Fruit fly (Drosophila melanogaster) whole organism, embryonic: ENCODE measurements around the gene Polr3H.

Experiments used
- Aef1 ChIP-seq: fragments of 200-800 bp; sonication (Bioruptor generic); IDR thresholded peaks from 3 replicates; pipeline ENCODE4 v1.3.6; 2022; ENCODE audit warnings: missing biosample characterization, missing genetic modification characterization
- Blimp-1 ChIP-seq: fragments of 200-800 bp; sonication (Bioruptor generic); optimal IDR thresholded peaks from 3 replicates; lab custom pipeline; 2018; ENCODE audit warnings: missing biosample characterization, missing genetic modification characterization, mild to moderate bottlenecking, moderate library complexity, missing genetic modification reagents
- CG10462 ChIP-seq: fragments of 200-800 bp; sonication (Bioruptor generic); optimal IDR thresholded peaks from 2 replicates; lab custom pipeline; 2016; ENCODE audit warnings: missing biosample characterization, missing genetic modification characterization
- CG11696 ChIP-seq: fragments of 200-800 bp; sonication (Bioruptor generic); IDR thresholded peaks from 2 replicates; pipeline ENCODE4 v1.3.6; 2022; ENCODE audit warnings: missing biosample characterization, missing genetic modification characterization
- CG13424 ChIP-seq: fragments of 200-800 bp; sonication (Bioruptor generic); optimal IDR thresholded peaks from 2 replicates; lab custom pipeline; 2019; ENCODE audit warnings: missing biosample characterization, mild to moderate bottlenecking, missing genetic modification characterization, moderate library complexity
- CG13894 ChIP-seq: fragments of 200-800 bp; sonication (Bioruptor generic); optimal IDR thresholded peaks from 3 replicates; lab custom pipeline; 2018; ENCODE audit warnings: missing biosample characterization, mild to moderate bottlenecking, missing genetic modification characterization, moderate library complexity
- CG14014 ChIP-seq: fragments of 200-800 bp; sonication (Bioruptor generic); IDR thresholded peaks from 2 replicates; pipeline ENCODE4 v1.3.6; 2022; ENCODE audit warnings: missing biosample characterization, missing genetic modification characterization
- CG14710 ChIP-seq: fragments of 200-800 bp; sonication (Bioruptor generic); optimal IDR thresholded peaks from 3 replicates; lab custom pipeline; 2019; ENCODE audit warnings: missing biosample characterization, mild to moderate bottlenecking, missing genetic modification characterization, moderate library complexity
- CG1603 ChIP-seq: fragments of 200-800 bp; sonication (Bioruptor generic); optimal IDR thresholded peaks from 2 replicates; lab custom pipeline; 2019; ENCODE audit warnings: missing biosample characterization, mild to moderate bottlenecking, missing genetic modification characterization, moderate library complexity
- CG17361 ChIP-seq: fragments of 200-800 bp; sonication (Bioruptor generic); IDR thresholded peaks from 3 replicates; pipeline ENCODE4 v1.3.6; 2022; ENCODE audit warnings: missing biosample characterization, missing genetic modification characterization
- CG18619 ChIP-seq: fragments of 200-800 bp; sonication (Bioruptor generic); optimal IDR thresholded peaks from 3 replicates; lab custom pipeline; 2017; ENCODE audit warnings: missing biosample characterization, mild to moderate bottlenecking, missing genetic modification characterization
- CG2202 ChIP-seq: fragments of 200-800 bp; sonication (Bioruptor generic); optimal IDR thresholded peaks from 2 replicates; lab custom pipeline; 2018; ENCODE audit warnings: missing biosample characterization, mild to moderate bottlenecking, missing genetic modification characterization
- CG2678 ChIP-seq: fragments of 200-800 bp; sonication (Bioruptor generic); optimal IDR thresholded peaks from 3 replicates; lab custom pipeline; 2019; ENCODE audit warnings: missing biosample characterization, mild to moderate bottlenecking, missing genetic modification characterization, moderate library complexity
- CG2889 ChIP-seq: fragments of 200-800 bp; sonication (Bioruptor generic); IDR thresholded peaks from 3 replicates; pipeline ENCODE4 v1.3.6; 2022; ENCODE audit warnings: missing biosample characterization, missing genetic modification characterization
- CG30403 ChIP-seq: fragments of 200-800 bp; sonication (Bioruptor generic); optimal IDR thresholded peaks from 3 replicates; lab custom pipeline; 2016; ENCODE audit warnings: missing biosample characterization, missing genetic modification characterization
- CG30431 ChIP-seq: fragments of 200-800 bp; sonication (Bioruptor generic); optimal IDR thresholded peaks from 2 replicates; lab custom pipeline; 2017; ENCODE audit warnings: missing biosample characterization, missing genetic modification characterization
- CG32767 ChIP-seq: fragments of 200-800 bp; sonication (Bioruptor generic); IDR thresholded peaks from 2 replicates; pipeline ENCODE4 v1.3.6; 2022; ENCODE audit warnings: missing biosample characterization, missing genetic modification characterization
- CG34224 ChIP-seq: fragments of 200-800 bp; sonication (Bioruptor generic); IDR thresholded peaks from 3 replicates; pipeline ENCODE4 v1.3.6; 2022; ENCODE audit warnings: missing biosample characterization, missing genetic modification characterization; ENCODE audit not compliant: partially characterized antibody
- CG4282 ChIP-seq: fragments of 200-800 bp; sonication (Bioruptor generic); optimal IDR thresholded peaks from 2 replicates; lab custom pipeline; 2016; ENCODE audit warnings: missing biosample characterization, missing genetic modification characterization
- CG43689 ChIP-seq: fragments of 200-800 bp; sonication (Bioruptor generic); IDR thresholded peaks from 2 replicates; pipeline ENCODE4 v1.3.6; 2022; ENCODE audit warnings: missing biosample characterization, missing genetic modification characterization
- CG7357 ChIP-seq: fragments of 200-800 bp; sonication (Bioruptor generic); IDR thresholded peaks from 3 replicates; pipeline ENCODE4 v1.3.6; 2022; ENCODE audit warnings: missing biosample characterization, missing genetic modification characterization
- CG7786 ChIP-seq: fragments of 200-800 bp; sonication (Bioruptor generic); optimal IDR thresholded peaks from 2 replicates; lab custom pipeline; 2016; ENCODE audit warnings: missing biosample characterization, missing genetic modification characterization
- CG9215 ChIP-seq: fragments of 200-800 bp; sonication (Bioruptor generic); IDR thresholded peaks from 2 replicates; pipeline ENCODE4 v1.3.6; 2022; ENCODE audit warnings: missing biosample characterization, missing genetic modification characterization
- CTCF ChIP-seq: fragments of 200-800 bp; sonication (Bioruptor generic); optimal IDR thresholded peaks from 2 replicates; lab custom pipeline; 2017; ENCODE audit warnings: missing biosample characterization, mild to moderate bottlenecking, missing genetic modification characterization, moderate library complexity
- E2f2 ChIP-seq: fragments of 200-800 bp; sonication (Bioruptor generic); IDR thresholded peaks from 2 replicates; pipeline ENCODE4 v1.3.6; 2022; ENCODE audit warnings: missing biosample characterization, missing genetic modification characterization
- HmgD ChIP-seq: fragments of 200-800 bp; sonication (Bioruptor generic); optimal IDR thresholded peaks from 3 replicates; lab custom pipeline; 2016; ENCODE audit warnings: missing biosample characterization, missing genetic modification characterization
- Kr ChIP-seq: fragments of 200-800 bp; sonication (Bioruptor generic); optimal IDR thresholded peaks from 2 replicates; lab custom pipeline; 2017; ENCODE audit warnings: missing biosample characterization, mild to moderate bottlenecking, missing genetic modification characterization
- Nf-YB ChIP-seq: fragments of 200-800 bp; sonication (Bioruptor generic); optimal IDR thresholded peaks from 3 replicates; lab custom pipeline; 2019; ENCODE audit warnings: missing biosample characterization, mild to moderate bottlenecking, missing genetic modification characterization, moderate library complexity
- PHDP ChIP-seq: fragments of 200-800 bp; sonication (Bioruptor generic); optimal IDR thresholded peaks from 3 replicates; lab custom pipeline; 2018; ENCODE audit warnings: missing biosample characterization, mild to moderate bottlenecking, missing genetic modification characterization, moderate library complexity
- Six4 ChIP-seq: fragments of 200-800 bp; sonication (Bioruptor generic); optimal IDR thresholded peaks from 2 replicates; lab custom pipeline; 2016; ENCODE audit warnings: missing biosample characterization, missing genetic modification characterization
- caup ChIP-seq: fragments of 200-800 bp; sonication (Bioruptor generic); optimal IDR thresholded peaks from 3 replicates; lab custom pipeline; 2017; ENCODE audit warnings: missing biosample characterization, mild to moderate bottlenecking, missing genetic modification characterization, moderate library complexity; ENCODE audit not compliant: severe bottlenecking
- cg ChIP-seq: fragments of 200-800 bp; sonication (Bioruptor generic); optimal IDR thresholded peaks from 3 replicates; lab custom pipeline; 2019; ENCODE audit warnings: missing biosample characterization, mild to moderate bottlenecking, missing genetic modification characterization, moderate library complexity
- chinmo ChIP-seq: fragments of 200-800 bp; sonication (Bioruptor generic); IDR thresholded peaks from 4 replicates; pipeline ENCODE4 v1.3.6; 2022; ENCODE audit warnings: missing biosample characterization, missing genetic modification characterization; ENCODE audit not compliant: partially characterized antibody
- dmrt11E ChIP-seq: fragments of 200-800 bp; sonication (Bioruptor generic); optimal IDR thresholded peaks from 3 replicates; lab custom pipeline; 2018; ENCODE audit warnings: missing biosample characterization, mild to moderate bottlenecking, missing genetic modification characterization, moderate library complexity
- esg ChIP-seq: fragments of 200-800 bp; sonication (Bioruptor generic); conservative IDR thresholded peaks from 2 replicates; pipeline ENCODE4 v1.3.6; 2022; ENCODE audit warnings: missing biosample characterization, missing genetic modification characterization
- ftz-f1 ChIP-seq: fragments of 200-800 bp; sonication (Bioruptor generic); optimal IDR thresholded peaks from 2 replicates; lab custom pipeline; 2016; ENCODE audit warnings: missing biosample characterization, missing genetic modification characterization
- gro ChIP-seq: fragments of 200-800 bp; sonication (Bioruptor generic); optimal IDR thresholded peaks from 2 replicates; lab custom pipeline; 2016; ENCODE audit warnings: missing biosample characterization, missing genetic modification characterization
- ind ChIP-seq: fragments of 200-800 bp; sonication (Bioruptor generic); optimal IDR thresholded peaks from 3 replicates; lab custom pipeline; 2016; ENCODE audit warnings: missing biosample characterization, missing genetic modification characterization
- jing ChIP-seq: fragments of 200-800 bp; sonication (Bioruptor generic); optimal IDR thresholded peaks from 2 replicates; lab custom pipeline; 2018; ENCODE audit warnings: missing biosample characterization, mild to moderate bottlenecking, missing genetic modification characterization
- lmd ChIP-seq: fragments of 200-800 bp; sonication (Bioruptor generic); IDR thresholded peaks from 2 replicates; pipeline ENCODE4 v1.3.6; 2022; ENCODE audit warnings: missing biosample characterization, missing genetic modification characterization
- odd ChIP-seq: fragments of 200-800 bp; sonication (Bioruptor generic); optimal IDR thresholded peaks from 2 replicates; lab custom pipeline; 2017; ENCODE audit warnings: missing biosample characterization, mild to moderate bottlenecking, missing genetic modification characterization
- sqz ChIP-seq: fragments of 200-800 bp; sonication (Bioruptor generic); optimal IDR thresholded peaks from 3 replicates; lab custom pipeline; 2018; ENCODE audit warnings: missing biosample characterization, mild to moderate bottlenecking, missing genetic modification characterization
- tll ChIP-seq, 2 experiments: fragments of 200-800 bp in 1 of 2; fragments of >200 bp in 1 of 2; sonication (Bioruptor generic) in 1 of 2; optimal IDR thresholded peaks; 2 replicates each; lab custom pipeline; 2017 to 2019; ENCODE audit warnings: missing biosample characterization in 2 of 2, missing genetic modification characterization in 2 of 2, mild to moderate bottlenecking in 1 of 2, moderate library complexity in 1 of 2
- tup ChIP-seq: fragments of 200-800 bp; sonication (Bioruptor generic); optimal IDR thresholded peaks from 2 replicates; lab custom pipeline; 2016; ENCODE audit warnings: missing biosample characterization, mild to moderate bottlenecking, missing genetic modification characterization, moderate library complexity
- tx ChIP-seq: fragments of 200-800 bp; sonication (Bioruptor generic); optimal IDR thresholded peaks from 2 replicates; lab custom pipeline; 2016; ENCODE audit warnings: missing biosample characterization, missing genetic modification characterization
- vfl ChIP-seq: fragments of 200-800 bp; sonication (Bioruptor generic); optimal IDR thresholded peaks from 2 replicates; lab custom pipeline; 2016; ENCODE audit warnings: missing biosample characterization, missing genetic modification characterization
- wdn ChIP-seq: fragments of 200-800 bp; sonication (Bioruptor generic); IDR thresholded peaks from 2 replicates; pipeline ENCODE4 v1.3.6; 2022; ENCODE audit warnings: missing biosample characterization, missing genetic modification characterization
- zf30C ChIP-seq: fragments of 200-800 bp; sonication (Bioruptor generic); optimal IDR thresholded peaks from 3 replicates; lab custom pipeline; 2018; ENCODE audit warnings: missing biosample characterization, mild to moderate bottlenecking, missing genetic modification characterization

Polr3H gene

DNA sequence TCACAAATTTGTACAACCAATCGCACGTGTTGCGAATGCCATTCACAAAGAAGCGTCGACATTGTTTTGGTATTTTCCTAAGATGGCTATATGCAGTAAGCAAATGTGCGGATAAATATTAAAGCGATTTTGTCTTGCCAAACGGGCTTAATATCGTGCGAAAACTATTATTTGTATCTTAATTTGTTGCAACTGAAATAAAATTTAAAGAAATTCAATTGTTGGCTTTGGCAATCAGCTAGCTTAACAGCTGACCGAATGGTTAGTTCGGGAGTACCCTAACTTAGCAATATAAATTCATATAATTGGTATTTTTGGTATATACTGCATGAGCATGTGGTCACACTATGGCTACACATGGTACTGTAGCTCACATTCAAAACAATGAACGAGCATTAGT, at the start of gene Polr3H, which contains the start of gene RIOK1 (continued):
- TF ChIP-seq CG30403 (GFP tag; lab: Kevin White, UChicago) (peak; percentile 66), CG14710 (tag; lab: Kevin White, UChicago) (peak; percentile 78), gro (GFP tag; lab: Kevin White, UChicago) (peak; percentile 80), vfl (GFP tag; lab: Kevin White, UChicago) (peak; percentile 59), tx (peak; percentile 75), ind (GFP tag; lab: Kevin White, UChicago) (peak; percentile 76), CG34224 (GFP tag; lab: Robert Waterston, UW) (no peak), Nf-YB (no peak), Blimp-1 (GFP tag; lab: Kevin White, UChicago) (no peak), CG18619 (peak; percentile 27), CG10462 (peak; percentile 5), esg (peak; percentile 49; the same call in 1 of the 2 replicates), wdn (GFP tag; lab: Robert Waterston, UW) (0 out of 2 replicates have a peak, but pooled peaks have one; percentile 5), Aef1 (GFP tag; lab: Robert Waterston, UW) (peak; percentile 61; the same call in 2 of the 3 replicates), CG7786 (GFP tag; lab: Kevin White, UChicago) (peak; percentile 75), CG4282 (peak; percentile 14), HmgD (GFP tag; lab: Kevin White, UChicago) (no peak), ftz-f1 (GFP tag; lab: Kevin White, UChicago) (no peak), CG30431 (GFP tag; lab: Kevin White, UChicago) (peak; percentile 33), caup (GFP tag; lab: Kevin White, UChicago) (no peak), PHDP (no peak), jing (GFP tag; lab: Kevin White, UChicago) (peak; percentile 6), CG2678 (tag; lab: Kevin White, UChicago) (no peak), dmrt11E (peak; percentile 46), CG7357 (no peak), E2f2 (GFP tag; lab: Robert Waterston, UW) (peak; percentile 67)

DNA sequence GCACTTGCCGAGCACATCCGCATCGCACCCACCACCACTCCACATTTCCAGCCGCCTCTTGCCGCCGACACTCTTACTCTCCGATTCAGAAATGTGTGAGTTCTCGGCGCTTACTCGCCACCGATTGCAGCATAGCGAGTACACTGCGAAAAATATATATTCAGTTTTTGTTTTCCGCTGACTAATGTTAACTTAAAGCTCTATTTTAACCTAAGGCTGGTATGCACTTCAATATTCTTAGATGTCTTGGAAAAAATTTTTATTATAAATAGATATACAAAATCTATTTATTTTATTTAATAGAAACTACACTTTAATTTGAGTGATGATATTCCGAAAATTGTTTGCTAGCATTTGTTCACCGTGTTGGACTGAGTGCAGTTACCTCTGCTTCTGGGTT, 49.3 kb upstream of the Polr3H start:
- TF ChIP-seq odd (GFP tag; lab: Kevin White, UChicago): no peak
- TF ChIP-seq CG14014: no peak
- TF ChIP-seq tll (GFP tag; optimal IDR thresholded peaks at IDR 0.05; lab: Kevin White, UChicago): no peak
- TF ChIP-seq, all 482 proteins: peak for 0

DNA sequence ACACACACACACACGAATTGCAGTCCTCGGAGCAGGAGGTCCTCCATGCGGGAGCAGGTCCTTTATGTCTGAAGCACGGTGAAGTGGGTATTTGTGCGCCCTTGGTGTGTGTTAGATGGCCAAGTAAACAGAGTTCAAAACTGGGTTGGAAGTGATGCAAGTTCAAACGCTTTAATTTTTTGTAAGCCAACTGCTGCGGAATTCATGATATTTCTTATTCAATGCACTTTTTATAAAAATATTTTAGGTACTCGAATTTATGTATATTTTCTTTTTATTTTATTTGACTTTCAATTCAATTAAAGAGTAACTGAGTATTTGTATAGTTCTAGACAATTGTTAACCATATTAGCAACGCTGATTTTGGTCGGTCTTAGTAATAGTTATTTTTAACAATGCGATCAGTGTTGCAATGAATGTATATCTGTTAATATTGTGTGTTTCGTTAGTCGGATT, 48.6 kb upstream of the Polr3H start, which contains the start of the genes CG14137 and CG46394:
CG14137 (minus strand) TSS at position 101 of the 456 bp plus-strand sequence.
CG46394 (plus strand) TSS at position 406 of the 456 bp plus-strand sequence.
- TF ChIP-seq CG43689 (no peak), CG2889 (GFP tag; lab: Robert Waterston, UW) (0 out of 3 replicates have a peak, but pooled peaks have one; percentile 3)

DNA sequence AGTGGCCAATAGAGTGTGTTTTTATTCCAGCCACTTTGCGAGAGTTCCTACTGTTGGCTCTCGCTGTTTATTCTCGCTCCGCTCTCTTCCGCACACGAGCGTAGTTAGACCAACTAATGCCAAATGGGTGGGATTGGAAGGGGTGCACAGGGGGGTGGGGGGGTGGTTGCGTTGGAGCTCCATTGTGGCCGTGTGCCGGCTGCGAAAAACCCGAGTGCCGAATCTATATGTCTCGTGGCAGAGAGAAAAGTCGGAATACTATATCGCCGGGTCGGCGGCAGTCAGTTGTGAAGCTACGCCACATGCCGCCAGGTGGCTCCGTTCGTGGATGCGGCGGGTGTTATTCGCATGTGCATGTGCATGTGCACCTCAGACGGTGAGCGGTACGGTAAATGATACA, 47.4 kb upstream of the Polr3H start:
- no peak for TF ChIP-seq CG13424
- TF ChIP-seq CG13894 (tag; lab: Kevin White, UChicago): peak; percentile 84
- TF ChIP-seq CG17361: no peak
- TF ChIP-seq CG10462: no peak
- TF ChIP-seq CG32767 (GFP tag; lab: Robert Waterston, UW): 0 out of 2 replicates have a peak, but pooled peaks have one; percentile 12
- TF ChIP-seq CG1603 (tag; lab: Kevin White, UChicago): no peak
- TF ChIP-seq chinmo (GFP tag; lab: Robert Waterston, UW): 0 out of 4 replicates have a peak, but pooled peaks have one; percentile 21
- no peak for TF ChIP-seq Kr (GFP tag; lab: Kevin White, UChicago)
- no peak for TF ChIP-seq cg (GFP tag; lab: Kevin White, UChicago)
- TF ChIP-seq tup (GFP tag; lab: Kevin White, UChicago): no peak
- peak; percentile 40 for TF ChIP-seq CTCF (GFP tag; lab: Kevin White, UChicago)
- no peak for TF ChIP-seq lmd (GFP tag; lab: Robert Waterston, UW)
- TF ChIP-seq CG9215 (GFP tag; lab: Robert Waterston, UW): no peak
- no peak for TF ChIP-seq Six4 (GFP tag; lab: Kevin White, UChicago)
- no peak for TF ChIP-seq zf30C (GFP tag; lab: Kevin White, UChicago)
- no peak for TF ChIP-seq CG11696
- no peak for TF ChIP-seq CG2202 (tag; lab: Kevin White, UChicago)
- TF ChIP-seq sqz (GFP tag; lab: Kevin White, UChicago): no peak
